Worm (Caenorhabditis elegans) whole organism, L4 larva: Measurements from ENCODE around the gene Y5F2A.4.
"Not testable (repeated sequence)": the region's sequence is repeated elsewhere in the genome, so short reads cannot be mapped to it uniquely, and the experiment has no call there.

Experiments used
- R02D3.7 ChIP-seq: fragments of 150-350 bp; sonication (generic microtip); optimal IDR thresholded peaks from 3 replicates; lab custom pipeline; 2014; ENCODE audit warnings: missing biosample characterization, missing genetic modification characterization
- T26A8.4 ChIP-seq: fragments of 200-800 bp; sonication (Bioruptor generic); IDR thresholded peaks from 2 replicates; pipeline ENCODE4 v1.3.6; 2022; ENCODE audit warnings: missing genetic modification characterization, missing compliant biosample characterization
- Y75B8A.6 ChIP-seq: fragments of 200-800 bp; sonication (Bioruptor generic); IDR thresholded peaks from 2 replicates; pipeline ENCODE4 v1.3.6; 2022; ENCODE audit warnings: missing genetic modification reagents, missing genetic modification characterization, missing compliant biosample characterization
- ZK337.2 ChIP-seq: fragments of 200-800 bp; sonication (Bioruptor generic); IDR thresholded peaks from 2 replicates; pipeline ENCODE4 v1.3.6; 2022; ENCODE audit warnings: missing genetic modification reagents, missing genetic modification characterization, missing compliant biosample characterization
- ZK546.5 ChIP-seq, 2 experiments: sonication (generic microtip); optimal IDR thresholded peaks; 2 replicates each; lab custom pipeline; 2017; ENCODE audit warnings: missing biosample characterization in 2 of 2, missing genetic modification characterization in 2 of 2
- ama-1 ChIP-seq: fragments of 150-350 bp; optimal IDR thresholded peaks from 2 replicates; lab custom pipeline; 2014; ENCODE audit warnings: inconsistent platforms, mixed read lengths
- arid-1 ChIP-seq: fragments of 200-800 bp; sonication (Bioruptor generic); conservative IDR thresholded peaks from 2 replicates; pipeline ENCODE4 v1.3.6; 2022; ENCODE audit warnings: missing genetic modification reagents, missing genetic modification characterization, missing compliant biosample characterization
- ceh-20 ChIP-seq: fragments of 200-800 bp; sonication (Bioruptor generic); IDR thresholded peaks from 2 replicates; pipeline ENCODE4 v1.3.6; 2022; ENCODE audit warnings: missing genetic modification reagents, missing genetic modification characterization, missing compliant biosample characterization
- ceh-32 ChIP-seq: sonication (generic microtip); optimal IDR thresholded peaks from 2 replicates; lab custom pipeline; 2016; ENCODE audit warnings: mild to moderate bottlenecking, missing genetic modification characterization, missing compliant biosample characterization; ENCODE audit not compliant: poor library complexity
- cey-2 ChIP-seq: sonication (generic microtip); optimal IDR thresholded peaks from 3 replicates; lab custom pipeline; 2017; ENCODE audit warnings: missing genetic modification characterization, mild to moderate bottlenecking, missing compliant biosample characterization, antibody characterized with exemption, borderline replicate concordance; ENCODE audit not compliant: insufficient read depth
- ctbp-1 ChIP-seq: fragments of 200-800 bp; sonication (Bioruptor generic); IDR thresholded peaks from 2 replicates; pipeline ENCODE4 v1.3.6; 2022; ENCODE audit warnings: missing genetic modification reagents, missing genetic modification characterization, missing compliant biosample characterization
- daf-12 ChIP-seq: fragments of 150-350 bp; optimal IDR thresholded peaks from 2 replicates; lab custom pipeline; 2014; ENCODE audit warnings: missing biosample characterization, missing genetic modification reagents, missing genetic modification characterization
- daf-16 ChIP-seq, 3 experiments: sonication (generic microtip); optimal IDR thresholded peaks; 2 replicates each; lab custom pipeline; 2016 to 2017; ENCODE audit warnings: missing genetic modification characterization in 3 of 3, missing genetic modification reagents in 3 of 3, mild to moderate bottlenecking in 2 of 3, missing compliant biosample characterization in 2 of 3, missing biosample characterization in 1 of 3, moderate library complexity in 1 of 3
- daf-8 ChIP-seq: fragments of 200-800 bp; sonication (Bioruptor generic); IDR thresholded peaks from 2 replicates; pipeline ENCODE4 v1.3.6; 2022; ENCODE audit warnings: missing genetic modification characterization, missing compliant biosample characterization
- fkh-10 ChIP-seq: fragments of 150-350 bp; optimal IDR thresholded peaks from 2 replicates; lab custom pipeline; 2014; ENCODE audit warnings: missing biosample characterization, missing genetic modification reagents, missing genetic modification characterization
- hlh-11 ChIP-seq: fragments of 200-800 bp; sonication (Bioruptor generic); optimal IDR thresholded peaks from 2 replicates; lab custom pipeline; 2018; ENCODE audit warnings: mild to moderate bottlenecking, missing genetic modification characterization, missing compliant biosample characterization
- hlh-30 ChIP-seq: sonication (generic microtip); optimal IDR thresholded peaks from 2 replicates; lab custom pipeline; 2017; ENCODE audit warnings: antibody characterized with exemption, mild to moderate bottlenecking, missing genetic modification characterization, missing compliant biosample characterization; ENCODE audit not compliant: insufficient read depth
- lin-15B ChIP-seq: fragments of 150-350 bp; sonication (generic microtip); optimal IDR thresholded peaks from 3 replicates; lab custom pipeline; 2014; ENCODE audit warnings: missing biosample characterization, missing genetic modification characterization
- lin-38 ChIP-seq: fragments of 200-800 bp; sonication (Bioruptor generic); IDR thresholded peaks from 2 replicates; pipeline ENCODE4 v1.3.6; 2022; ENCODE audit warnings: missing genetic modification reagents, missing genetic modification characterization, missing compliant biosample characterization
- lin-39 ChIP-seq: fragments of 150-350 bp; optimal IDR thresholded peaks from 2 replicates; lab custom pipeline; 2014; ENCODE audit warnings: missing biosample characterization, missing genetic modification reagents, missing genetic modification characterization
- lsy-2 ChIP-seq, 2 experiments: fragments of 150-350 bp in 1 of 2; sonication (generic microtip) in 1 of 2; optimal IDR thresholded peaks; 2 replicates each; lab custom pipeline; 2014 to 2017; ENCODE audit warnings: missing biosample characterization in 2 of 2, missing genetic modification characterization in 2 of 2
- madf-5 ChIP-seq, 2 experiments: fragments of 200-800 bp; sonication (Bioruptor generic); IDR thresholded peaks; 2 replicates each; pipeline ENCODE4 v1.3.6; 2022; ENCODE audit warnings: missing compliant biosample characterization in 2 of 2, missing genetic modification characterization in 2 of 2
- mep-1 ChIP-seq: fragments of 150-350 bp; sonication (generic microtip); optimal IDR thresholded peaks from 3 replicates; lab custom pipeline; 2014; ENCODE audit warnings: missing biosample characterization, missing genetic modification characterization
- nhr-11 ChIP-seq: fragments of 150-350 bp; optimal IDR thresholded peaks from 2 replicates; lab custom pipeline; 2014; ENCODE audit warnings: missing biosample characterization, missing genetic modification characterization
- nhr-6 ChIP-seq: fragments of 150-350 bp; optimal IDR thresholded peaks from 2 replicates; lab custom pipeline; 2014; ENCODE audit warnings: missing biosample characterization, missing genetic modification characterization
- nhr-76 ChIP-seq: fragments of 150-350 bp; optimal IDR thresholded peaks from 2 replicates; lab custom pipeline; 2014; ENCODE audit warnings: missing biosample characterization, missing genetic modification characterization
- set-16 ChIP-seq: fragments of 200-800 bp; sonication (Bioruptor generic); IDR thresholded peaks from 2 replicates; pipeline ENCODE4 v1.3.6; 2022; ENCODE audit warnings: missing genetic modification reagents, missing genetic modification characterization, missing compliant biosample characterization
- skn-1 ChIP-seq: fragments of 150-350 bp; optimal IDR thresholded peaks from 2 replicates; lab custom pipeline; 2014; ENCODE audit warnings: missing biosample characterization, missing genetic modification characterization
- spr-1 ChIP-seq: sonication (generic microtip); optimal IDR thresholded peaks from 2 replicates; lab custom pipeline; 2016; ENCODE audit warnings: mild to moderate bottlenecking, missing genetic modification characterization, missing compliant biosample characterization
- unc-39 ChIP-seq: sonication (generic microtip); optimal IDR thresholded peaks from 2 replicates; lab custom pipeline; 2017; ENCODE audit warnings: missing biosample characterization, missing genetic modification characterization
- unc-62 ChIP-seq, 3 experiments: fragments of 150-350 bp in 1 of 3; sonication (generic microtip); optimal IDR thresholded peaks in 2 of 3; peaks in 1 of 3; 1 replicate in 1 of 3; 2 replicates in 2 of 3; lab custom pipeline; 2014 to 2017; ENCODE audit warnings: missing biosample characterization in 3 of 3, missing genetic modification characterization in 3 of 3, missing genetic modification reagents in 3 of 3, missing genotype in 1 of 3
- vab-7 ChIP-seq: fragments of 200-800 bp; sonication (Bioruptor generic); IDR thresholded peaks from 2 replicates; pipeline ENCODE4 v1.3.6; 2022; ENCODE audit warnings: missing genetic modification reagents, missing genetic modification characterization, missing compliant biosample characterization
- zag-1 ChIP-seq: fragments of 150-350 bp; optimal IDR thresholded peaks from 2 replicates; lab custom pipeline; 2014; ENCODE audit warnings: missing biosample characterization, missing genetic modification characterization
- ztf-7 ChIP-seq: fragments of 150-350 bp; optimal IDR thresholded peaks from 2 replicates; lab custom pipeline; 2014; ENCODE audit warnings: missing biosample characterization, missing genetic modification characterization

Y5F2A.4 gene

DNA sequence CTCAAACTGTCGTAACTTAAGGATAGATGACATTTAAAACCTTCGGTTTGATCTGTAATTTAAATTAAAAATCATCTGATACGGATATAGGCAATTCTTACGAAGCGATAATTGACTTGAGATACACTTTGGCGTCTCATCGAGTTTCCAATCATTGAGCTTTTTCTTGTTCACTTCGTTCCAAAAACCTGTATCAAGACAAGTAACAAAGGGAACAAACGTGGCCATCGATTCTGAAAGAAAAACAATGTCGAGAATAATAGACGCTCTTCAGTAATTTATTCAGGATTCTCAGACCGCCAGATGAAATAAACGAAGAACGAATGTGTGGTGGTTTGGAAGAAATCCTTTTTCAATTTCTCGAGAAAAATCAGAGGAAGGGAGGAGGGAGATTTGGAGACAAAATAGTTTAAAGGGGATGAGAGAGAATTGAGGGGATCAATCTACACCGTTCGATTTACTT is 2.5 kb upstream of the Y5F2A.4 start, which contains the start of gene atg-7 (continued):
- TF ChIP-seq skn-1 (tag; lab: Kevin White, UChicago) = no peak
- TF ChIP-seq ama-1 (lab: Kevin White, UChicago) = peak; percentile 83
- TF ChIP-seq nhr-6 (tag; lab: Kevin White, UChicago) = no peak
- TF ChIP-seq lin-39 (tag; lab: Kevin White, UChicago) = no peak
- TF ChIP-seq ceh-32 = no peak
- TF ChIP-seq Y75B8A.6 = no peak
- TF ChIP-seq lin-15B = no peak
- TF ChIP-seq daf-8 (GFP tag; lab: Robert Waterston, UW) = no peak
- no peak for TF ChIP-seq set-16 (GFP tag; lab: Robert Waterston, UW)
- TF ChIP-seq fkh-10 = no peak
- TF ChIP-seq lsy-2 (tag; optimal IDR thresholded peaks at IDR 0.05; lab: Kevin White, UChicago) = peak in 1 of 2 experiments; percentile 21
- no peak for TF ChIP-seq arid-1 (GFP tag; lab: Robert Waterston, UW)
- no peak for TF ChIP-seq daf-12 (tag; lab: Kevin White, UChicago)

DNA sequence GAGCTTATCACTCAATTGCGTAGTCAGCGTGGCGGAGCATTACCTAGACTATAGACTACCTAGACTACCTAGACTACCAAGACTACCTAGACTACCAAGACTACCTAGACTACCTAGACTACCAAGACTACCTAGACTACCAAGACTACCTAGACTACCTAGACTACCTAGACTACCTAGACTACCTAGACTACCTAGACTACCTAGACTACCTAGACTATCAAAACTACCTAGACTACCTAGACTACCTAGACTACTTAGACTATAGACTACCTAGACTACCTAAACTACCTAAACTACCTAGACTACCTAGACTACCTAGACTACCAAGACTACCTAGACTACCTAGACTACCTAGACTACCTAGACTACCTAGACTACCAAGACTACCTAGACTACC is 7.5 kb downstream of the Y5F2A.4 start:
- peak; percentile 46 for TF ChIP-seq zag-1
- TF ChIP-seq unc-62 (GFP tag; optimal IDR thresholded peaks at IDR 0.05 in 1 of 2; lab: Kevin White, UChicago) = peak in 1 of 2 experiments; percentile 96
- TF ChIP-seq unc-62 (tag; optimal IDR thresholded peaks at IDR 0.05; lab: Kevin White, UChicago) = not testable (repeated sequence)
- TF ChIP-seq, all 104 proteins: peak for 2; not testable (repeated sequence) for 102

DNA sequence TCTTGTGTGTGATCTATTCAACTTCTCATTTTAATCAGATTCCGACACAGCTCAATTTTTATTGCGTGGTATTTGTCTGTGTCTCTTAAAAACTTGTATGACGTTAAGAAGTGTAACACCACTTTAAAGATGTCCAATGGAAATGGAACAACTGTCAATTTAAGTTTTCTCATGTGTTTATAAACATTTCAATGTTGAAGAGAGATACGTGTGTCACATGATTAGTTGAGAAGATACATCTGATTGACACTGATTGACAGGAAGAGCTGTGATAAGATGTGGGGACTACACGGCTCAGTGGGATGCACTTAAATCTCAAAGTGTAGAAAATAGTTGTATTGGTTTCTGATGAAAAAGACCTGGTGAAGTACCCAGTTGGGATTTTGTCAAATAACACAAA is 10.1 kb downstream of the Y5F2A.4 start:
- no peak for TF ChIP-seq ztf-7 (tag; lab: Kevin White, UChicago)
- no peak for TF ChIP-seq ctbp-1
- TF ChIP-seq nhr-76 (tag; lab: Kevin White, UChicago) = no peak
- TF ChIP-seq ZK337.2 (GFP tag; lab: Robert Waterston, UW) = no peak
- TF ChIP-seq hlh-11 (tag; lab: Kevin White, UChicago) = peak; percentile 42
- no peak for TF ChIP-seq R02D3.7 (tag; lab: Kevin White, UChicago)
- TF ChIP-seq unc-62 (GFP tag; optimal IDR thresholded peaks at IDR 0.05 in 1 of 2; lab: Kevin White, UChicago) = peak in 1 of 2 experiments; percentile 100
- TF ChIP-seq unc-62 (tag; optimal IDR thresholded peaks at IDR 0.05; lab: Kevin White, UChicago) = no peak
- TF ChIP-seq zag-1 = no peak
- peak; percentile 79 for TF ChIP-seq ceh-20 (GFP tag; lab: Robert Waterston, UW)
- no peak for TF ChIP-seq ZK546.5 (tag; optimal IDR thresholded peaks at IDR 0.05; lab: Kevin White, UChicago)
- TF ChIP-seq T26A8.4 (GFP tag; lab: Robert Waterston, UW) = no peak
- TF ChIP-seq vab-7 (GFP tag; lab: Robert Waterston, UW) = no peak
- TF ChIP-seq fkh-10 = no peak
- TF ChIP-seq daf-16 (GFP tag; optimal IDR thresholded peaks at IDR 0.05; lab: Kevin White, UChicago) = peak in 1 of 2 experiments; percentile 96
- no peak for TF ChIP-seq daf-16 (tag; optimal IDR thresholded peaks at IDR 0.05; lab: Kevin White, UChicago)
- no peak for TF ChIP-seq ama-1 (lab: Kevin White, UChicago)
- TF ChIP-seq mep-1 = no peak
- TF ChIP-seq nhr-6 (tag; lab: Kevin White, UChicago) = no peak
- no peak for TF ChIP-seq cey-2 (tag; lab: Kevin White, UChicago)
- TF ChIP-seq daf-12 (tag; lab: Kevin White, UChicago) = no peak
- TF ChIP-seq nhr-11 (tag; lab: Kevin White, UChicago) = peak; percentile 93
- no peak for TF ChIP-seq unc-39 (tag; lab: Kevin White, UChicago)
- no peak for TF ChIP-seq lin-38 (GFP tag; lab: Robert Waterston, UW)
- no peak for TF ChIP-seq lsy-2 (tag; optimal IDR thresholded peaks at IDR 0.05; lab: Kevin White, UChicago)
- TF ChIP-seq hlh-30 (tag; lab: Kevin White, UChicago) = peak; percentile 57
- TF ChIP-seq madf-5 (GFP tag; IDR thresholded peaks at IDR 0.05; lab: Robert Waterston, UW) = no peak
- TF ChIP-seq spr-1 (tag; lab: Kevin White, UChicago) = no peak

DNA sequence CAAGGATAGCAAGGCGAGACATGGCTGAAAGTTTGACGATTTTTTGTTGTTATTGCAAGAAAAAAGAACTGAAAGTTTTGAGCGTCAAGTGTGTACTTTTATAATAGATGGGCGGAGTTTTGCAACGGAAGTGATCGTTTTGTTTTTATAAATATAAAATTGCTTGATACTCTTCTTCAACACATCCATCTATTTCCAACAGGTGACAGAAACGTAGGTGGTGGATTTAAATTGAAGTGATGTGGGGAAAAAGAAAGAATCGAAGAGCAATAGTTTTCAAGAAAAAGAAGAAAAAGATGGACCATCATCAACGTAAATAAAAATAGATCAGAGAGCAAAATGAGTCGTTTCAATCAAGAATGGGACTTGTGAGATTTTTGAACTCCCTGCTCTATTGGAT is 11.4 kb downstream of the Y5F2A.4 start, which contains the start of gene ttr-17:
Gene ttr-17 (minus strand): TSS at position 24 of the 400 bp plus-strand sequence.
- TF ChIP-seq daf-16 (GFP tag; optimal IDR thresholded peaks at IDR 0.05; lab: Kevin White, UChicago) (peak in 1 of 2 experiments; percentile 83), daf-16 (tag; optimal IDR thresholded peaks at IDR 0.05; lab: Kevin White, UChicago) (no peak), lsy-2 (tag; optimal IDR thresholded peaks at IDR 0.05; lab: Kevin White, UChicago) (no peak)
